Fruit fly (Drosophila melanogaster) whole organism: ENCODE data around the gene TTLL1B.

ENCODE experiments used
- CG8478 ChIP-seq: fragments of >200 bp; optimal IDR thresholded peaks from 2 replicates; lab custom pipeline; 2018; ENCODE audit warnings: inconsistent platforms
- Dll ChIP-seq: fragments of >200 bp; optimal IDR thresholded peaks from 2 replicates; lab custom pipeline; 2017
- EcR ChIP-seq, 2 experiments: fragments of >200 bp; optimal IDR thresholded peaks; 2 replicates each; lab custom pipeline; 2017; ENCODE audit warnings: missing biosample characterization in 2 of 2, missing genetic modification characterization in 2 of 2, missing genetic modification reagents in 2 of 2
- pan ChIP-seq: fragments of >200 bp; optimal IDR thresholded peaks from 2 replicates; lab custom pipeline; 2017
- psq ChIP-seq: fragments of >200 bp; optimal IDR thresholded peaks from 2 replicates; lab custom pipeline; 2017
- usp ChIP-seq: fragments of >200 bp; optimal IDR thresholded peaks from 2 replicates; lab custom pipeline; 2017; ENCODE audit warnings: missing biosample characterization, missing genetic modification characterization, mixed read lengths

The TTLL1B gene

dm6 chr3L:4679063-4679462, 31.0 kb downstream of the TTLL1B start:
- TF ChIP-seq Dll (lab: Kevin White, UChicago), result no peak
- TF ChIP-seq CG8478 (lab: Kevin White, UChicago), result no peak
- no peak for TF ChIP-seq usp (GFP tag; lab: Kevin White, UChicago)
- TF ChIP-seq pan (lab: Kevin White, UChicago), result no peak
- no peak for TF ChIP-seq EcR (GFP tag; optimal IDR thresholded peaks at IDR 0.05; lab: Kevin White, UChicago)
- TF ChIP-seq psq (lab: Kevin White, UChicago), result no peak

dm6 chr3L:4684622-4685276, 36.7 kb downstream of the TTLL1B start:
- no peak for TF ChIP-seq EcR (GFP tag; optimal IDR thresholded peaks at IDR 0.05; lab: Kevin White, UChicago)
- TF ChIP-seq Dll (lab: Kevin White, UChicago), result no peak
- no peak for TF ChIP-seq usp (GFP tag; lab: Kevin White, UChicago)
- no peak for TF ChIP-seq CG8478 (lab: Kevin White, UChicago)
- TF ChIP-seq pan (lab: Kevin White, UChicago), result no peak
- TF ChIP-seq psq (lab: Kevin White, UChicago), result no peak

DNA sequence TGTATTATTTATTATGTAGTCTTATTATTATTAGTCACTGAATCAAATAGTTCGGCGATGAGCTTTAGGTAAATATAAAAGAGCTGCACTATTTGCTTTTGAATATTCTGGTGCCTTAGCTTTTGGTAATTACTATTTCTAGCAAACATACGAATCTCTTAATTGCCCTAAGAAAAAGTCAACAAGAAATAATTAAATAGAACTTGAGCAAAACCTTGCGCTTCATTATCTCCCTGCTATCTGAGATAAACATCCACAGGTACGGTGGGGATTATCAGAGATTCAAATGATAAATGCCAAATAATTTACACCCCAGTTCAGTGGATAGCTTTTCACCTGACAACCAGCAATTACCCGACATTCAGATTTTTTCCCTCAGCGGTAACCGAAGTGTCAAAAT, 38.0 kb downstream of the TTLL1B start:
- no peak for TF ChIP-seq psq (lab: Kevin White, UChicago)
- TF ChIP-seq usp (GFP tag; lab: Kevin White, UChicago), result no peak
- TF ChIP-seq EcR (GFP tag; optimal IDR thresholded peaks at IDR 0.05; lab: Kevin White, UChicago), result no peak
- TF ChIP-seq Dll (lab: Kevin White, UChicago), result no peak
- no peak for TF ChIP-seq CG8478 (lab: Kevin White, UChicago)
- no peak for TF ChIP-seq pan (lab: Kevin White, UChicago)

- TF ChIP-seq Dll (lab: Kevin White, UChicago) (no peak), usp (GFP tag; lab: Kevin White, UChicago) (no peak), pan (lab: Kevin White, UChicago) (no peak), psq (lab: Kevin White, UChicago) (no peak), CG8478 (lab: Kevin White, UChicago) (no peak), EcR (GFP tag; optimal IDR thresholded peaks at IDR 0.05; lab: Kevin White, UChicago) (no peak)
Observed at dm6 chr3L:4686609-4687008, 38.5 kb downstream of the TTLL1B start.

DNA sequence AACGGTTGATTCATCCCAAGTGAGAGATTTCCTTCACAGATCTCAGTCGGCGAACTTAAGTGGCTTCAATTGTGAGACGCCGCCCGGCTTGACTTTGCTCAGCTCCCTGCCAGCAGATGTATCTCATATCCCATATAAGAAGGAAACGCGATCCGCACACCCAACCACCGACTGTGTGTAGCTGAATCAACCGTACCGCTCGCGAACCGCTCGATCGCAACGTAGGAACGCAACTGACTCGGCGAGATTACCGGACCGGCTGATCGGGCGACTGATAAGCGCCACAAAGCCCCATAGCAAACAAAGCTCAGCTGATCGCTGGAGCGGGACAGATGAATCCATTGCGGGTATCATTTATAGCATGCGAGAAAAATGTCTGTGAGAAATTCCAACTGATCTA, 39.1 kb downstream of the TTLL1B start, which contains the start of gene axo:
TSS of gene axo (minus strand) at position 185 of the 400 bp plus-strand sequence.
- TF ChIP-seq Dll (lab: Kevin White, UChicago) (no peak), EcR (GFP tag; optimal IDR thresholded peaks at IDR 0.05; lab: Kevin White, UChicago) (no peak), CG8478 (lab: Kevin White, UChicago) (no peak), psq (lab: Kevin White, UChicago) (no peak), usp (GFP tag; lab: Kevin White, UChicago) (no peak), pan (lab: Kevin White, UChicago) (no peak)

- TF ChIP-seq usp (GFP tag; lab: Kevin White, UChicago), result no peak
- TF ChIP-seq EcR (GFP tag; optimal IDR thresholded peaks at IDR 0.05; lab: Kevin White, UChicago), result no peak
- TF ChIP-seq pan (lab: Kevin White, UChicago), result no peak
- no peak for TF ChIP-seq Dll (lab: Kevin White, UChicago)
- TF ChIP-seq CG8478 (lab: Kevin White, UChicago), result no peak
Observed at dm6 chr3L:4688674-4689073, 40.6 kb downstream of the TTLL1B start, which contains the start of gene CG7514. Gene CG7514 (minus strand): TSS chr3L:4688774.

DNA sequence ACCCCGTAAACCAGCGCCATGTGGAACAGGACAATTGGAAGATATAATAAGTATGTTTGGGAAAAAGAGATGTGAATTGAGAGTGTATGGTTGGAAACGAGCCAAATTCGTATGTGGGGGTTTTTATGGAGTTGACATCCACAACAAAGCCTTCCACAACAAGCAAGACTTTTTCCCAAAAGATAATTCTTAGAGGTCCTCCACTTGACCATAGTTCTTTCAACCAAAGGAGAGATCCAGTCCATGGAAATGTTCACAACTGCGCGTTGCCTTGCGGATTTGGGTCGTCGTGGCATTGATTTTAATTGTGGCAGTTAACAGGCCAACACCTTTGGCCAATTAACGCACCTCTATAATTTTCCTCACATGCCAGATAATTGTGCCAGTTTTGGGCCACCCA, 41.9 kb downstream of the TTLL1B start, which contains the start of gene CG18418:
TSS of gene CG18418 (minus strand) at position 101 of the 400 bp plus-strand sequence.
- TF ChIP-seq pan (lab: Kevin White, UChicago), result no peak
- TF ChIP-seq usp (GFP tag; lab: Kevin White, UChicago), result no peak
- TF ChIP-seq EcR (GFP tag; optimal IDR thresholded peaks at IDR 0.05; lab: Kevin White, UChicago), result no peak
- TF ChIP-seq psq (lab: Kevin White, UChicago), result no peak
- TF ChIP-seq CG8478 (lab: Kevin White, UChicago), result no peak
- no peak for TF ChIP-seq Dll (lab: Kevin White, UChicago)

DNA sequence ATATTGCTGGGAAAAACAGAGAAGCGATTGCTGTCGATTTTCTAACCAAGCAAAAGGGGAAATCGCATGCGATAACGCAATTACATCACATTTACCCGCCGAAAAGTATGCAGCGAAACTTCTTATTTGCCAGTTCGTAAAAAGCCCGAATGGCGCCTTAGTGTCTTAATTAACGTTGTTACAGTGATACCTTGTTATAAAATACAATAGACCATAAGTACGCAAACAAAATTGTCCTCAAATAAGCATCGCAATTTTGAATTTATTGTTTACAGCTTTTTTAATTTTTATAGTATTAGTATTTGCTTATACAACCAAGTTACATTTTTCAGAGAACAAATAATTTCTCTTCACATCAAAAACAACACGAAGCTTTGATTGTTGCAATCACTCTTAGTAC, 42.6 kb downstream of the TTLL1B start:
- TF ChIP-seq CG8478 (lab: Kevin White, UChicago), result no peak
- no peak for TF ChIP-seq psq (lab: Kevin White, UChicago)
- no peak for TF ChIP-seq Dll (lab: Kevin White, UChicago)

DNA sequence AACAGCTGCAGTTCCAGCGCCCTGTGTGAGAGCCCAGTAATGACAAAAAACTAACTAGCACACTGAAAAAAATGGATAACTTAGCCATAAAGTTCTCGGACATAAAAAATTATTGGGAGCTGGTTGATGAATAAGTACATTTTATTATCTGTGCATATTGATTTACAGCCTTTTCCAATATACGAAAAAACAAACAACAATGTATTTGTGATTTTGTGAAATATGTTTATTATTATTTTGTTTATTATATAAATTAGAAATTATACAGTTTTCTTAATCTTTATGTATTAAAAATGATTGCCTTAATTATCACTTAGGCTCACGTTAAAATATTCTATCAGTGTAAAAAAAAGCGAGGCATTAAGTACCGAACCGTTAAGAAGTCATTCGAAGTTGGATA, 43.7 kb downstream of the TTLL1B start:
- TF ChIP-seq usp (GFP tag; lab: Kevin White, UChicago) (no peak), psq (lab: Kevin White, UChicago) (no peak)

DNA sequence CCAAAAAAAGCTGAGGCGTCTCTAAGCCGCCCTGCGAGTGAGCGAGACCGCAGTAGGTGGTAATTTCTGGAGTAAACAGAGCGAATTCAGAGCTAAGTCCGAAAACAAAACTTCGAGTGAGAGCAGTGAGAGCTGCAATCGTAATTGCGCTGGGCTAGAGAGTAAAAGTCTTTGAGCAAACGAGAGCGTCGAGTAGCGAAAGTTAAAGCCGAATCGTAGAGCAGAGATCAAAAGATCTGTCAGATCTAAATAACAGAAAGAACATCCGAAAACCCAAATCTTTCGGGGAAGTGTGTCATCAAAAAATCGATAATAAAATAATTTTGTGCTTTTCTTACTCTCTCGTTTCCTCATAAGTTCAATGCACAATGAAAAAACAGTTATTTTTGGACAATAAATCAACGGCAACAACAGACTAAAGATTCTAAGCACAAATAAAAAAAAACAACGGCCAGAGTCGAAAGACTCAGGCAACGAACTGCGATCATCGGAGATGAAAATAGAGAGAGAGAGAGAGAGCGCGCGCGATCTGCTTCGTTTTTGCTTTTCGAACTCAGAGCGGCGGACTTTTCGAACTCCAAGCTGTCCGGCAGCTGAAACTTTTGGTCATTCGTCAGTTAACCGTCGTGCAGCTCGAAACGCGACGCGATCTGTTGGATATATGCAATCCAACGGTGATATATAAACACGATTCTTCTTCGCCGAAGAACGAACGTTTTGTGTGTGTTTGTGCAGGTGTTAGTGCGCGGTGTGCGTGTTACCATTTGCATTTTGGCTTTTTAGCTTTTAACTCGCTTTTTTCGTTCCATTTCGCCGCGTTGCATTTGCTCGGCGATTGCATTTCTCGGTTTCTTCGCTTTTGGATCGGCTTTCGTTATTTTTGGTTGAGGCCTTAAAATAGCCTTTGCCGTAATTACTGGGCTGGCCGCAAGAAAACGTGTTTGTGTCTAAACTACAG, 44.4 kb downstream of the TTLL1B start, which contains the start of gene RhoGEF64C:
TSS of gene RhoGEF64C (plus strand) at position 607 of the 958 bp plus-strand sequence.
- TF ChIP-seq psq (lab: Kevin White, UChicago) (no peak), Dll (lab: Kevin White, UChicago) (no peak), EcR (GFP tag; optimal IDR thresholded peaks at IDR 0.05; lab: Kevin White, UChicago) (no peak), CG8478 (lab: Kevin White, UChicago) (no peak), usp (GFP tag; lab: Kevin White, UChicago) (no peak), pan (lab: Kevin White, UChicago) (no peak)

dm6 chr3L:4694823-4695222, 46.7 kb downstream of the TTLL1B start, which contains the start of gene CG15876:
Gene CG15876 (minus strand): TSS chr3L:4694845.
- TF ChIP-seq psq (lab: Kevin White, UChicago) (no peak), CG8478 (lab: Kevin White, UChicago) (no peak)
